Fruit fly (Drosophila melanogaster): Measurements from ENCODE around the gene CG3176.

Gene CG3176

DNA sequence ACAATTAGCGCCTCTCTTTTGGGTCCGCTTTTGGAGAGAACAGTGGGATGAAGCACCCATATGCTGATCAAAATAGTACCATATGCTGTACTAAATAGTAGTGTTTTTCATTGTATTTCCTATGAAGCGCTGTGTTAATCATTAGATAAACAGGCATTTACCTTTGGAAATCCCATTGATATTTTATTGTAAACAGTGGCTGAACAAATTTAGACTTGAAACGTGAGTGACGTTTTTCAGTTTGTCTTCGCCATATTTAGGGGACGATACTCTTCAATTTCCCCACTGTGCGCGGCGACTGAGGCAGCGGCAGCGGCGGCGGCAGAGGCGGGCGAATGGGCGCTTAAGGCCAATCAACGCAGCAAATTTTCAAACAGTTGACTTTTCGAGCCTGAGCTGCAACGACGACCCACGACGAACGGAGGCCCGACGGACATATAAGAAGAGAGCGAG lies 18.0 kb downstream of the CG3176 start (continued):
- TF ChIP-seq Aef1 (GFP tag; IDR thresholded peaks at IDR 0.05) (peak; percentile 41; the same call in 1 of the 3 replicates), hth (optimal IDR thresholded peaks at IDR 0.05) (no peak), Med (GFP tag) (peak; percentile 98), Fer3 (tag; optimal IDR thresholded peaks at IDR 0.05) (peak; percentile 85), ash1 (GFP tag; optimal IDR thresholded peaks at IDR 0.05) (peak; percentile 10), CG12391 (tag; optimal IDR thresholded peaks at IDR 0.05) (peak; percentile 76), CG11085 (GFP tag; IDR thresholded peaks at IDR 0.05) (no peak), nmo (GFP tag; optimal IDR thresholded peaks at IDR 0.05) (peak; percentile 79), HmgZ (tag; optimal IDR thresholded peaks at IDR 0.05) (peak; percentile 92), Bgb (GFP tag; IDR thresholded peaks at IDR 0.05; ENCODE audit: partially characterized antibody) (no peak; the same call in 1 of the 2 replicates), mam (GFP tag; optimal IDR thresholded peaks at IDR 0.05) (peak; percentile 83), CG30431 (GFP tag; optimal IDR thresholded peaks at IDR 0.05) (peak; percentile 29), C15 (GFP tag; IDR thresholded peaks at IDR 0.05) (no peak), CG15514 (GFP tag; optimal IDR thresholded peaks at IDR 0.05) (peak; percentile 86), mld (GFP tag; IDR thresholded peaks at IDR 0.05; ENCODE audit: partially characterized antibody) (no peak), br (optimal IDR thresholded peaks at IDR 0.05) (no peak), CG17612 (GFP tag; IDR thresholded peaks at IDR 0.05) (0 out of 2 replicates have a peak, but pooled peaks have one; percentile 45), Atf6 (GFP tag; IDR thresholded peaks at IDR 0.05) (peak; percentile 89), insv (GFP tag; optimal IDR thresholded peaks at IDR 0.05) (peak in 1 of 2 experiments; percentile 23), Usf (GFP tag; optimal IDR thresholded peaks at IDR 0.05) (peak; percentile 58), CG18262 (tag; optimal IDR thresholded peaks at IDR 0.05) (peak; percentile 75), CG6791 (GFP tag; IDR thresholded peaks at IDR 0.05; ENCODE audit: partially characterized antibody) (no peak), CG32532 (GFP tag; IDR thresholded peaks at IDR 0.05) (peak; percentile 73), Fer2 (tag; optimal IDR thresholded peaks at IDR 0.05) (peak; percentile 73), CG5245 (GFP tag; optimal IDR thresholded peaks at IDR 0.05) (peak; percentile 17), schlank (tag; optimal IDR thresholded peaks at IDR 0.05) (peak; percentile 86), Nf-YA (GFP tag; IDR thresholded peaks at IDR 0.05) (peak; percentile 41; the same call in 1 of the 2 replicates), dimm (GFP tag; IDR thresholded peaks at IDR 0.05) (no peak), CG33557 (GFP tag; optimal IDR thresholded peaks at IDR 0.05) (peak; percentile 34), otp (GFP tag; IDR thresholded peaks at IDR 0.05) (peak; percentile 78), CrebB (tag; optimal IDR thresholded peaks at IDR 0.05) (peak; percentile 87), CG3407 (GFP tag; optimal IDR thresholded peaks at IDR 0.05) (peak; percentile 71), CG2129 (GFP tag; IDR thresholded peaks at IDR 0.05; ENCODE audit: partially characterized antibody) (no peak), pum (GFP tag; optimal IDR thresholded peaks at IDR 0.05) (peak; percentile 69), CG8944 (GFP tag; optimal IDR thresholded peaks at IDR 0.05) (peak; percentile 57), vvl (GFP tag; IDR thresholded peaks at IDR 0.05) (peak; percentile 74), CG11695 (GFP tag; IDR thresholded peaks at IDR 0.05) (peak; percentile 82; the same call in 2 of the 3 replicates), Atf3 (GFP tag; optimal IDR thresholded peaks at IDR 0.05) (no peak), CG3847 (GFP tag; IDR thresholded peaks at IDR 0.05) (peak; percentile 74), D19A (tag; optimal IDR thresholded peaks at IDR 0.05) (peak; percentile 72), CG3995 (GFP tag; optimal IDR thresholded peaks at IDR 0.05) (peak; percentile 52), cas (GFP tag; IDR thresholded peaks at IDR 0.05) (peak; percentile 42; the same call in 1 of the 2 replicates), sc (optimal IDR thresholded peaks at IDR 0.05) (no peak), sc (GFP tag; optimal IDR thresholded peaks at IDR 0.05) (peak; percentile 28), CG13287 (GFP tag; IDR thresholded peaks at IDR 0.05; ENCODE audit: partially characterized antibody) (peak; percentile 18), Kr (GFP tag; optimal IDR thresholded peaks at IDR 0.05) (no peak), ERR (GFP tag; optimal IDR thresholded peaks at IDR 0.05) (peak; percentile 68), gt (GFP tag; IDR thresholded peaks at IDR 0.05) (no peak), CG17385 (GFP tag; optimal IDR thresholded peaks at IDR 0.05) (peak; percentile 83), slp2 (GFP tag; optimal IDR thresholded peaks at IDR 0.05) (peak; percentile 59), CG30020 (tag; optimal IDR thresholded peaks at IDR 0.05) (no peak), usp (GFP tag; optimal IDR thresholded peaks at IDR 0.05) (no peak)

Data from whole organism, embryonic.